Worm (Caenorhabditis elegans): ENCODE results near the gene F45D3.2.

DNA sequence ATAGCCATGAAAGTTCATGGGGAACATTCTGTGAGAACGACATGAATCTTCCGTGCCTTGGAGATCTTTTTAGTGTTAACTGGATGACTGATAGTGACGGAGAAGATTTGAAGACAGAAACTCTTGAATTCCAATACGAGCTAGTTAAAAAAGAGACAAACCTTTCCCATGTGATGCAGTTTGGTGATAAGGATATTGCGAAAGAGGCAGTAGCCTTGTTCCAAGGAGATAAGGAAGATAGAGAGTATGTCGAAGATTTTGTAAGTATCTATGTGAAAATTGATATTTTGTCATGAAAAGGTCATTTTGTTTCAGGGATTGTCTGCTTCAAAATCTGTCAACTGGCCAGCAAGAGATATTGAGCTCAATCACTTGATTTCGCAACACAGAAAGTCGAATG lies 26.9 kb upstream of the F45D3.2 start:
- TF ChIP-seq ztf-29 (GFP tag; IDR thresholded peaks at IDR 0.05) (no peak), flt-1 (GFP tag; IDR thresholded peaks at IDR 0.05) (no peak), ref-1 (GFP tag; conservative IDR thresholded peaks at IDR 0.05) (no peak), med-1 (GFP tag; optimal IDR thresholded peaks at IDR 0.05; ENCODE audit: insufficient read depth) (no peak), klf-2 (GFP tag; conservative IDR thresholded peaks at IDR 0.05) (no peak), T22C8.4 (GFP tag; IDR thresholded peaks at IDR 0.05) (no peak), tab-1 (GFP tag; IDR thresholded peaks at IDR 0.05) (no peak), ztf-23 (GFP tag; IDR thresholded peaks at IDR 0.05) (no peak)

All from whole organism, midembryonic.